Worm (Caenorhabditis elegans): ENCODE data around the gene gcy-23.

- TF ChIP-seq dpl-1 (GFP tag; optimal IDR thresholded peaks at IDR 0.05) (no peak), ztf-11 (tag; optimal IDR thresholded peaks at IDR 0.05) (no peak), lin-13 (GFP tag; optimal IDR thresholded peaks at IDR 0.05) (no peak), isw-1 (GFP tag; IDR thresholded peaks at IDR 0.05) (no peak), unc-130 (tag; optimal IDR thresholded peaks at IDR 0.05) (no peak), nhr-12 (tag; optimal IDR thresholded peaks at IDR 0.05) (no peak), fkh-10 (GFP tag; optimal IDR thresholded peaks at IDR 0.05) (no peak), elt-3 (tag; optimal IDR thresholded peaks at IDR 0.05) (no peak), lsy-2 (tag; optimal IDR thresholded peaks at IDR 0.05) (no peak), grh-1 (GFP tag; IDR thresholded peaks at IDR 0.05) (no peak), F16B12.6 (tag; optimal IDR thresholded peaks at IDR 0.05) (no peak)
Observed at ce11 chrIV:3273295-3273694, 15.8 kb downstream of the gcy-23 start, which contains the start of gene T26C12.3.

All from whole organism, L1 larva.